Fruit fly (Drosophila melanogaster) whole organism, pupa: ENCODE results near the gene Cad86C.

Source experiments
- CG10348 ChIP-seq: fragments of 200-800 bp; sonication (Bioruptor generic); IDR thresholded peaks from 2 replicates; pipeline ENCODE4 v1.3.6; 2022; ENCODE audit warnings: missing biosample characterization, missing genetic modification characterization
- CG12605 ChIP-seq: fragments of 200-800 bp; sonication (Bioruptor generic); IDR thresholded peaks from 2 replicates; pipeline ENCODE4 v1.3.6; 2022; ENCODE audit warnings: missing biosample characterization, missing genetic modification characterization
- CG14655 ChIP-seq: fragments of 200-800 bp; sonication (Bioruptor generic); optimal IDR thresholded peaks from 3 replicates; lab custom pipeline; 2017; ENCODE audit warnings: mild to moderate bottlenecking, missing biosample characterization, missing genetic modification reagents, missing genetic modification characterization
- CG15710 ChIP-seq: fragments of 200-800 bp; sonication (Bioruptor generic); optimal IDR thresholded peaks from 2 replicates; lab custom pipeline; 2018; ENCODE audit warnings: missing biosample characterization, mild to moderate bottlenecking, missing genetic modification characterization, moderate library complexity
- CG17806 ChIP-seq: fragments of 200-800 bp; sonication (Bioruptor generic); optimal IDR thresholded peaks from 2 replicates; lab custom pipeline; 2018; ENCODE audit warnings: missing biosample characterization, mild to moderate bottlenecking, missing genetic modification characterization, moderate library complexity
- CG34367 ChIP-seq: fragments of 200-800 bp; sonication (Bioruptor generic); optimal IDR thresholded peaks from 2 replicates; lab custom pipeline; 2018; ENCODE audit warnings: missing biosample characterization, mild to moderate bottlenecking, missing genetic modification characterization
- D1 ChIP-seq: fragments of 200-800 bp; sonication (Bioruptor generic); optimal IDR thresholded peaks from 2 replicates; lab custom pipeline; 2018; ENCODE audit warnings: missing biosample characterization, mild to moderate bottlenecking, missing genetic modification characterization, moderate library complexity
- EcR ChIP-seq: fragments of 200-800 bp; sonication (Bioruptor generic); optimal IDR thresholded peaks from 3 replicates; lab custom pipeline; 2019; ENCODE audit warnings: missing biosample characterization, missing genetic modification characterization, mild to moderate bottlenecking, moderate library complexity, missing genetic modification reagents
- Ets98B ChIP-seq: fragments of 200-800 bp; sonication (Bioruptor generic); IDR thresholded peaks from 2 replicates; pipeline ENCODE4 v1.3.6; 2022; ENCODE audit warnings: missing biosample characterization, missing genetic modification characterization
- Pif1A ChIP-seq: fragments of 200-800 bp; sonication (Bioruptor generic); optimal IDR thresholded peaks from 3 replicates; lab custom pipeline; 2016; ENCODE audit warnings: missing biosample characterization, missing genetic modification characterization
- Snoo ChIP-seq: fragments of 200-800 bp; sonication (Bioruptor generic); optimal IDR thresholded peaks from 3 replicates; lab custom pipeline; 2017; ENCODE audit warnings: missing biosample characterization, mild to moderate bottlenecking, missing genetic modification characterization, inconsistent platforms
- fd96Ca ChIP-seq: fragments of 200-800 bp; sonication (Bioruptor generic); IDR thresholded peaks from 3 replicates; pipeline ENCODE4 v1.3.6; 2022; ENCODE audit warnings: missing biosample characterization, missing genetic modification characterization
- gl ChIP-seq: fragments of 200-800 bp; sonication (Bioruptor generic); optimal IDR thresholded peaks from 2 replicates; lab custom pipeline; 2018; ENCODE audit warnings: missing biosample characterization, mild to moderate bottlenecking, missing genetic modification characterization

- no peak for TF ChIP-seq Snoo
- peak; percentile 42 for TF ChIP-seq Pif1A
- no peak for TF ChIP-seq EcR
- TF ChIP-seq CG17806 (tag; lab: Kevin White, UChicago), result peak; percentile 72
- peak; percentile 67 for TF ChIP-seq CG14655 (GFP tag; lab: Kevin White, UChicago)
- peak; percentile 70 for TF ChIP-seq CG34367 (tag; lab: Kevin White, UChicago)
- TF ChIP-seq CG12605 (GFP tag; lab: Robert Waterston, UW), result no peak
- TF ChIP-seq Ets98B (GFP tag; lab: Robert Waterston, UW), result no peak
- TF ChIP-seq D1 (tag; lab: Kevin White, UChicago), result no peak
- peak; percentile 23 for TF ChIP-seq gl
- no peak for TF ChIP-seq fd96Ca (GFP tag; lab: Robert Waterston, UW)
- no peak for TF ChIP-seq CG10348 (GFP tag; lab: Robert Waterston, UW)
- peak; percentile 77 for TF ChIP-seq CG15710
Measured at dm6 chr3R:10829746-10830145, 2.9 kb downstream of the Cad86C start.
